Worm (Caenorhabditis elegans) whole organism, dauer: Measurements from ENCODE around the gene ins-2.

Source experiments
- unc-62 ChIP-seq: sonication (generic microtip); optimal IDR thresholded peaks from 2 replicates; lab custom pipeline; 2017; ENCODE audit warnings: missing biosample characterization, missing genetic modification reagents, missing genetic modification characterization

Gene ins-2

DNA sequence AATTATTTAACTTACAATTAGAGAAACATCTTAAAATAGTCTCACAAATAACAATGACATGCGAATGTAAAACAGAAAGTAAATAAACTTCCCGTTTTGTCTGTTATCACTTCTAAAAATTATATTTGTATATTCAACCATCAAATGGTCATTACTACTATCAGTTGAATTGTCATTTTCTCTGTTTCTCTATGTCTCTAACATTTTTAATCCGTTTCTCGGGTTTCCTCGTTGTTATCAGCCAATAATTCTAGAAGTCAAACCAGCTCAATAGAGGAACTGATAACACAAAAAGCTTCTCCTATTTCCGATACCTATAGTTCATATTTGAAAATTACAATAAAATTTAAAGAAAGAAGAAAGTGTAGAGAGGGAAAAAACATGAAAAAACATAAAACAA is 38.3 kb downstream of the ins-2 start:
- TF ChIP-seq unc-62 = no peak

DNA sequence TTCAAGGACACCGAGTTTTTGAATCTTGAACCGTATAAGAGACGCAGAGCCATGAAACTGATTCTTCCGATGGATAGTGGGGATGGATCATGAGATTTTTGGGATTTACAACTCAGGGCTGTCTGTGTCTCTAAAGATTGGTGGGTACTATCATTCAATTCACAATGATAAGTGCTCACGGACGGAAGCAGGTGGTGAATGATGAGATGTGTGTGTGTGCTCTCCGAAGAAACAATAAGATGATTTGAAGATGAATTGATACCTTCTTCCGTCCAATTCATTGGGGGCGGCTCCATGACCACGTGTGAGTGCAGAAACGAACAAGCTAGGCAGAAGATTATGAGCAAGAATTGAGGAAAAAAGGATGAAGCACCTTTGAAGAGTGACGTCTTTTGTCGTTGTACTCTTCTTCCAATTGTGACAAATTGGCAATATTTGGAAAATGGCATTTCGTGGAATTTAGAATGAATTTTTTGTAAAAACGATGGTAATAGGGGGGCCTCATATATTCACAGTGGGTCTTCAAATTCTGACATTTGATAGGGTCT is 40.3 kb downstream of the ins-2 start:
- TF ChIP-seq unc-62 = no peak

DNA sequence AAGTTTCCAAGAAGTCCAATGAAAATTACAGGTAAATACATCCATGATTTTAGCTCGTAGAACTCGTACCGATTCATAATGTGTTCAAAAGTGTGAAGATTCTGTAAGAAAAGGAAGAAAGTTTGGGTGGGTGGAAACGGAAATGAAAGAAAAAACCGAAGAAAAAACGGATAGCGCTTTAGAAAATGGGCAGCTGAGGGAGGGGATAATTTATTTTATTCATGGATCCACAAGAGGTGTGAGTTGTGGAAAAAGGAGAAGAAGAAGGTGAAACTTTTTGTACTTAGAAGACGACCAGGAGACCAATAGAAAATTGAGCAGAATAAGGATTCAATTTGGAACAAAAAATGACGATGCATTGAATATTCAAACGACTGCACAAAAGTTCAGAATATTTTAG is 42.8 kb downstream of the ins-2 start, which contains the start of gene frpr-16:
frpr-16 (minus strand) TSS at position 101 of the 400 bp plus-strand sequence.
- no peak for TF ChIP-seq unc-62
